Fruit fly (Drosophila melanogaster): ENCODE measurements around the gene CG7772.
A peak's percentile ranks its signal among the peaks of the same experiment; 100 is the strongest.

The CG7772 gene

DNA sequence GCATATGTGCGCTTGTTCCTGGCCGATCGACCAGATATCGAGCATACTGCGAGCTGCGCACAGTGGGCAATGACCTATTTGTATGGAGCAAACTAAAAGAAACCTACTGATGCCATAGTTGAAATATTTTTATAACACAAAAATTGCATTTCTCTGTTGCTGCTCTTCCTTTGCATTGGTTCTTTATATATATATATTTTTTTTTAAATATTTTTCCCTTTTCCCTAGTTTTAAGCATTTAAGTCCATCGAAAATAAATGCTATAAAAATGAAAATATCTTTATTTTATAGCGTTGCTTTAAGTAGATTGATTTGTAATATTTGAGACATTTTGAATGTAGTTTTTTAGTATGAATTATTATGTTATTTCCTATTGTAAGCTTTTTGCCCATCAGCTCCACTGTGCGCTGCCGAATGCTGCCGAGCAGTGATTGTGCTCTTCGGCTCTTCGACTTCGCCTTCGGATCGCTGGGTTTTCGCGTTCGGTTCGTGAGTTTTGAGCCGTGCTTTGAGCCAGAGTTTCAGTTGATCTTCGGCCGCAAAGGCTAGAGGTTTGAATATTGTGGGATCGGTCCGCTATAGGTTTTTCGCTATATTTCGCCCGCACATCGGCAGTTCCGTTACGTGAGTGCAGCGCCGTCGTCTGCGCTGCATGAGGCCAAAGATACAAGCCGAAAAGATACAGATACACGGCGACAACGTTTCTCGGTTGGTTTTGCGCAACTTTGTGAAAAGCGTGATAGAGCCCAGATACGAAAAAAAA is 4.1 kb upstream of the CG7772 start, which contains the start of gene CG6847 (continued):
- TF ChIP-seq Dll (GFP tag; IDR thresholded peaks at IDR 0.05; ENCODE audit: partially characterized antibody) (no peak), E2f2 (GFP tag; IDR thresholded peaks at IDR 0.05) (peak; percentile 20; the same call in 1 of the 2 replicates), fd102C (GFP tag; optimal IDR thresholded peaks at IDR 0.05) (no peak), CG16813 (GFP tag; IDR thresholded peaks at IDR 0.05; ENCODE audit: partially characterized antibody) (no peak), Spps (tag; optimal IDR thresholded peaks at IDR 0.05) (no peak), gt (GFP tag; IDR thresholded peaks at IDR 0.05) (no peak), dmrt99B (tag; optimal IDR thresholded peaks at IDR 0.05) (peak; percentile 64), CG14667 (GFP tag; IDR thresholded peaks at IDR 0.05) (peak; percentile 46; the same call in 1 of the 2 replicates), NK7.1 (GFP tag; optimal IDR thresholded peaks at IDR 0.05) (no peak), Dad (GFP tag; optimal IDR thresholded peaks at IDR 0.05) (no peak), CG5953 (GFP tag; IDR thresholded peaks at IDR 0.05) (no peak), tio (GFP tag; optimal IDR thresholded peaks at IDR 0.05) (peak; percentile 77), Ada2b (GFP tag; IDR thresholded peaks at IDR 0.05) (peak; percentile 17; the same call in 1 of the 2 replicates), gsb-n (tag; optimal IDR thresholded peaks at IDR 0.05) (peak; percentile 69), lola (GFP tag; optimal IDR thresholded peaks at IDR 0.05) (peak in 1 of 3 experiments; percentile 78), CG34376 (GFP tag; optimal IDR thresholded peaks at IDR 0.05) (no peak), Hmx (GFP tag; optimal IDR thresholded peaks at IDR 0.05) (peak; percentile 22), Sox102F (GFP tag; optimal IDR thresholded peaks at IDR 0.05) (peak; percentile 77), Sin3A (optimal IDR thresholded peaks at IDR 0.05) (no peak), Jarid2 (GFP tag; optimal IDR thresholded peaks at IDR 0.05) (peak; percentile 60), CG14050 (GFP tag; IDR thresholded peaks at IDR 0.05) (0 out of 3 replicates have a peak, but pooled peaks have one; percentile 9), CG2129 (GFP tag; IDR thresholded peaks at IDR 0.05; ENCODE audit: partially characterized antibody) (no peak), CG6272 (GFP tag; IDR thresholded peaks at IDR 0.05) (no peak), ap (GFP tag; IDR thresholded peaks at IDR 0.05) (no peak), Eip74EF (GFP tag; optimal IDR thresholded peaks at IDR 0.05) (peak in 1 of 2 experiments; percentile 85), CG6765 (GFP tag; optimal IDR thresholded peaks at IDR 0.05) (no peak), usp (GFP tag; optimal IDR thresholded peaks at IDR 0.05) (no peak), CG3726 (GFP tag; IDR thresholded peaks at IDR 0.05) (no peak), CG17359 (tag; optimal IDR thresholded peaks at IDR 0.05) (peak; percentile 38), Xbp1 (GFP tag; optimal IDR thresholded peaks at IDR 0.05) (peak; percentile 72), prd (optimal IDR thresholded peaks at IDR 0.05) (no peak), prd (GFP tag; IDR thresholded peaks at IDR 0.05) (peak; percentile 62; the same call in 2 of the 3 replicates), CG5245 (GFP tag; optimal IDR thresholded peaks at IDR 0.05) (no peak), CG14014 (GFP tag; IDR thresholded peaks at IDR 0.05) (no peak), ewg (GFP tag; optimal IDR thresholded peaks at IDR 0.05) (peak; percentile 64), sens (GFP tag) (peak; percentile 91), jumu (GFP tag; optimal IDR thresholded peaks at IDR 0.05) (no peak), Stat92E (GFP tag; optimal IDR thresholded peaks at IDR 0.05) (peak in 1 of 3 experiments; percentile 45), CG8944 (GFP tag; optimal IDR thresholded peaks at IDR 0.05) (no peak), crp (GFP tag; optimal IDR thresholded peaks at IDR 0.05) (peak in 1 of 2 experiments; percentile 10), insv (GFP tag; optimal IDR thresholded peaks at IDR 0.05) (no peak), caup (GFP tag; optimal IDR thresholded peaks at IDR 0.05; ENCODE audit: severe bottlenecking) (peak; percentile 9), Doc3 (GFP tag; IDR thresholded peaks at IDR 0.05; ENCODE audit: partially characterized antibody) (no peak), CG8388 (GFP tag; optimal IDR thresholded peaks at IDR 0.05) (peak; percentile 79), CHES-1-like (GFP tag; optimal IDR thresholded peaks at IDR 0.05) (no peak), emc (GFP tag; optimal IDR thresholded peaks at IDR 0.05) (no peak), pfk (GFP tag; optimal IDR thresholded peaks at IDR 0.05) (no peak), slp2 (GFP tag; optimal IDR thresholded peaks at IDR 0.05) (no peak)

Measured in whole organism, embryonic.